Fruit fly (Drosophila melanogaster) whole organism, embryonic: Measurements from ENCODE around the gene CG5188.
A peak's percentile ranks its signal among the peaks of the same experiment; 100 is the strongest.

ENCODE experiments used
- CG10366 ChIP-seq: fragments of 200-800 bp; sonication (Bioruptor generic); IDR thresholded peaks from 2 replicates; pipeline ENCODE4 v1.3.6; 2022; ENCODE audit warnings: missing biosample characterization, missing genetic modification characterization
- CG10462 ChIP-seq: fragments of 200-800 bp; sonication (Bioruptor generic); optimal IDR thresholded peaks from 2 replicates; lab custom pipeline; 2016; ENCODE audit warnings: missing biosample characterization, missing genetic modification characterization
- CG10565 ChIP-seq: fragments of 200-800 bp; sonication (Bioruptor generic); optimal IDR thresholded peaks from 3 replicates; lab custom pipeline; 2016; ENCODE audit warnings: missing biosample characterization, mild to moderate bottlenecking, missing genetic modification characterization
- CG11085 ChIP-seq: fragments of 200-800 bp; sonication (Bioruptor generic); IDR thresholded peaks from 2 replicates; pipeline ENCODE4 v1.3.6; 2022; ENCODE audit warnings: missing biosample characterization, missing genetic modification characterization
- CG13287 ChIP-seq: fragments of 200-800 bp; sonication (Bioruptor generic); IDR thresholded peaks from 2 replicates; pipeline ENCODE4 v1.3.6; 2022; ENCODE audit warnings: missing biosample characterization, missing genetic modification characterization; ENCODE audit not compliant: partially characterized antibody
- CG1602 ChIP-seq: fragments of 200-800 bp; sonication (Bioruptor generic); optimal IDR thresholded peaks from 3 replicates; lab custom pipeline; 2016; ENCODE audit warnings: missing biosample characterization, missing genetic modification characterization
- CG17186 ChIP-seq: fragments of 200-800 bp; sonication (Bioruptor generic); optimal IDR thresholded peaks from 3 replicates; lab custom pipeline; 2017; ENCODE audit warnings: missing biosample characterization, missing genetic modification reagents, missing genetic modification characterization
- CG17328 ChIP-seq: fragments of 200-800 bp; sonication (Bioruptor generic); IDR thresholded peaks from 2 replicates; pipeline ENCODE4 v1.3.6; 2022; ENCODE audit warnings: missing biosample characterization, missing genetic modification characterization
- CG2129 ChIP-seq: fragments of 200-800 bp; sonication (Bioruptor generic); IDR thresholded peaks from 2 replicates; pipeline ENCODE4 v1.3.6; 2022; ENCODE audit warnings: missing biosample characterization, missing genetic modification characterization; ENCODE audit not compliant: partially characterized antibody
- CG3407 ChIP-seq: fragments of 200-800 bp; sonication (Bioruptor generic); optimal IDR thresholded peaks from 2 replicates; lab custom pipeline; 2018; ENCODE audit warnings: missing biosample characterization, mild to moderate bottlenecking, missing genetic modification characterization
- CG4360 ChIP-seq: fragments of 200-800 bp; sonication (Bioruptor generic); IDR thresholded peaks from 2 replicates; pipeline ENCODE4 v1.3.6; 2022; ENCODE audit warnings: missing biosample characterization, missing genetic modification characterization
- CG43689 ChIP-seq: fragments of 200-800 bp; sonication (Bioruptor generic); IDR thresholded peaks from 2 replicates; pipeline ENCODE4 v1.3.6; 2022; ENCODE audit warnings: missing biosample characterization, missing genetic modification characterization
- CG4404 ChIP-seq: fragments of 200-800 bp; sonication (Bioruptor generic); IDR thresholded peaks from 2 replicates; pipeline ENCODE4 v1.3.6; 2022; ENCODE audit warnings: missing biosample characterization, missing genetic modification characterization
- CG4424 ChIP-seq: fragments of 200-800 bp; sonication (Bioruptor generic); optimal IDR thresholded peaks from 3 replicates; lab custom pipeline; 2016; ENCODE audit warnings: missing biosample characterization, missing genetic modification characterization
- CG6254 ChIP-seq: fragments of 200-800 bp; sonication (Bioruptor generic); optimal IDR thresholded peaks from 3 replicates; lab custom pipeline; 2017; ENCODE audit warnings: mild to moderate bottlenecking, missing biosample characterization, missing genetic modification reagents, missing genetic modification characterization
- CG8089 ChIP-seq: fragments of 200-800 bp; sonication (Bioruptor generic); optimal IDR thresholded peaks from 3 replicates; lab custom pipeline; 2016; ENCODE audit warnings: missing biosample characterization, missing genetic modification characterization
- Camta ChIP-seq: fragments of 200-800 bp; sonication (Bioruptor generic); optimal IDR thresholded peaks from 2 replicates; lab custom pipeline; 2016; ENCODE audit warnings: missing biosample characterization, missing genetic modification characterization
- Drgx ChIP-seq: fragments of 200-800 bp; sonication (Bioruptor generic); IDR thresholded peaks from 2 replicates; pipeline ENCODE4 v1.3.6; 2022; ENCODE audit warnings: missing biosample characterization, missing genetic modification characterization
- E2f1 ChIP-seq: fragments of 200-800 bp; sonication (Bioruptor generic); IDR thresholded peaks from 2 replicates; pipeline ENCODE4 v1.3.6; 2022; ENCODE audit warnings: missing biosample characterization, missing genetic modification characterization
- Hand ChIP-seq: fragments of 200-800 bp; sonication (Bioruptor generic); optimal IDR thresholded peaks from 2 replicates; lab custom pipeline; 2017; ENCODE audit warnings: mild to moderate bottlenecking, missing biosample characterization, missing genetic modification reagents, missing genetic modification characterization
- Hr51 ChIP-seq, 2 experiments: fragments of 200-800 bp; sonication (Bioruptor generic); optimal IDR thresholded peaks; 2 replicates in 1 of 2; 3 replicates in 1 of 2; lab custom pipeline; 2016 to 2018; ENCODE audit warnings: missing biosample characterization in 2 of 2, missing genetic modification characterization in 2 of 2, mild to moderate bottlenecking in 1 of 2, moderate library complexity in 1 of 2
- Kr ChIP-seq: fragments of 200-800 bp; sonication (Bioruptor generic); optimal IDR thresholded peaks from 2 replicates; lab custom pipeline; 2017; ENCODE audit warnings: missing biosample characterization, mild to moderate bottlenecking, missing genetic modification characterization
- MTF-1 ChIP-seq: fragments of 200-800 bp; sonication (Bioruptor generic); optimal IDR thresholded peaks from 2 replicates; lab custom pipeline; 2018; ENCODE audit warnings: missing biosample characterization, mild to moderate bottlenecking, missing genetic modification characterization, borderline replicate concordance
- Oaz ChIP-seq: fragments of 200-800 bp; sonication (Bioruptor generic); IDR thresholded peaks from 2 replicates; pipeline ENCODE4 v1.3.6; 2022; ENCODE audit warnings: missing biosample characterization, missing genetic modification characterization
- Optix ChIP-seq: fragments of 200-800 bp; sonication (Bioruptor generic); IDR thresholded peaks from 3 replicates; pipeline ENCODE4 v1.3.6; 2022; ENCODE audit warnings: missing biosample characterization, missing genetic modification characterization
- Sox100B ChIP-seq: fragments of 200-800 bp; sonication (Bioruptor generic); optimal IDR thresholded peaks from 3 replicates; lab custom pipeline; 2018; ENCODE audit warnings: missing biosample characterization, mild to moderate bottlenecking, missing genetic modification characterization
- aop ChIP-seq: fragments of 200-800 bp; sonication (Bioruptor generic); IDR thresholded peaks from 2 replicates; pipeline ENCODE4 v1.3.6; 2022; ENCODE audit warnings: missing biosample characterization, missing genetic modification characterization
- croc ChIP-seq: fragments of 200-800 bp; sonication (Bioruptor generic); conservative IDR thresholded peaks from 3 replicates; pipeline ENCODE4 v1.3.6; 2022; ENCODE audit warnings: missing biosample characterization, missing genetic modification characterization
- crp ChIP-seq, 2 experiments: fragments of 200-800 bp; sonication (Bioruptor generic); optimal IDR thresholded peaks; 2 replicates in 1 of 2; 3 replicates in 1 of 2; lab custom pipeline; 2017; ENCODE audit warnings: missing biosample characterization in 2 of 2, missing genetic modification characterization in 2 of 2, mild to moderate bottlenecking in 1 of 2, moderate library complexity in 1 of 2
- dmrt99B ChIP-seq: fragments of 200-800 bp; sonication (Bioruptor generic); optimal IDR thresholded peaks from 2 replicates; lab custom pipeline; 2018; ENCODE audit warnings: missing biosample characterization, mild to moderate bottlenecking, missing genetic modification characterization, moderate library complexity
- lab ChIP-seq: fragments of 200-800 bp; sonication (Bioruptor generic); optimal IDR thresholded peaks from 3 replicates; lab custom pipeline; 2017; ENCODE audit warnings: missing biosample characterization, missing genetic modification characterization, mild to moderate bottlenecking, moderate library complexity, missing genetic modification reagents
- org-1 ChIP-seq: fragments of 200-800 bp; sonication (Bioruptor generic); optimal IDR thresholded peaks from 2 replicates; lab custom pipeline; 2017; ENCODE audit warnings: missing biosample characterization, missing genetic modification characterization
- psq ChIP-seq: fragments of 200-800 bp; sonication (Bioruptor generic); optimal IDR thresholded peaks from 2 replicates; lab custom pipeline; 2017; ENCODE audit warnings: missing biosample characterization, missing genetic modification characterization
- pzg ChIP-seq: fragments of 200-800 bp; sonication (Bioruptor generic); optimal IDR thresholded peaks from 3 replicates; lab custom pipeline; 2018; ENCODE audit warnings: missing biosample characterization, mild to moderate bottlenecking, missing genetic modification characterization, moderate library complexity
- salm ChIP-seq: fragments of 200-800 bp; sonication (Bioruptor generic); optimal IDR thresholded peaks from 2 replicates; lab custom pipeline; 2018; ENCODE audit warnings: missing biosample characterization, mild to moderate bottlenecking, missing genetic modification characterization
- schlank ChIP-seq: fragments of 200-800 bp; sonication (Bioruptor generic); optimal IDR thresholded peaks from 2 replicates; lab custom pipeline; 2018; ENCODE audit warnings: missing biosample characterization, mild to moderate bottlenecking, missing genetic modification characterization
- shn ChIP-seq: fragments of 200-800 bp; sonication (Bioruptor generic); optimal IDR thresholded peaks from 3 replicates; lab custom pipeline; 2016; ENCODE audit warnings: missing biosample characterization, missing genetic modification characterization
- slbo ChIP-seq: fragments of 200-800 bp; sonication (Bioruptor generic); IDR thresholded peaks from 2 replicates; pipeline ENCODE4 v1.3.6; 2022; ENCODE audit warnings: missing biosample characterization, missing genetic modification characterization
- ssp ChIP-seq: fragments of 200-800 bp; sonication (Bioruptor generic); IDR thresholded peaks from 2 replicates; pipeline ENCODE4 v1.3.6; 2022; ENCODE audit warnings: missing biosample characterization, missing genetic modification characterization
- ttk ChIP-seq: fragments of 200-800 bp; sonication (Bioruptor generic); IDR thresholded peaks from 2 replicates; pipeline ENCODE4 v2.1.2; 2022; ENCODE audit warnings: missing biosample characterization, missing genetic modification characterization
- unpg ChIP-seq: fragments of 200-800 bp; sonication (Bioruptor generic); optimal IDR thresholded peaks from 3 replicates; lab custom pipeline; 2018; ENCODE audit warnings: missing biosample characterization, mild to moderate bottlenecking, missing genetic modification characterization, moderate library complexity
- wdn ChIP-seq: fragments of 200-800 bp; sonication (Bioruptor generic); IDR thresholded peaks from 2 replicates; pipeline ENCODE4 v1.3.6; 2022; ENCODE audit warnings: missing biosample characterization, missing genetic modification characterization
- yki ChIP-seq: fragments of >200 bp; optimal IDR thresholded peaks from 3 replicates; lab custom pipeline; 2018
- z ChIP-seq: fragments of 200-800 bp; sonication (Bioruptor generic); IDR thresholded peaks from 3 replicates; pipeline ENCODE4 v1.3.6; 2022; ENCODE audit warnings: missing biosample characterization, missing genetic modification characterization

Gene CG5188

DNA sequence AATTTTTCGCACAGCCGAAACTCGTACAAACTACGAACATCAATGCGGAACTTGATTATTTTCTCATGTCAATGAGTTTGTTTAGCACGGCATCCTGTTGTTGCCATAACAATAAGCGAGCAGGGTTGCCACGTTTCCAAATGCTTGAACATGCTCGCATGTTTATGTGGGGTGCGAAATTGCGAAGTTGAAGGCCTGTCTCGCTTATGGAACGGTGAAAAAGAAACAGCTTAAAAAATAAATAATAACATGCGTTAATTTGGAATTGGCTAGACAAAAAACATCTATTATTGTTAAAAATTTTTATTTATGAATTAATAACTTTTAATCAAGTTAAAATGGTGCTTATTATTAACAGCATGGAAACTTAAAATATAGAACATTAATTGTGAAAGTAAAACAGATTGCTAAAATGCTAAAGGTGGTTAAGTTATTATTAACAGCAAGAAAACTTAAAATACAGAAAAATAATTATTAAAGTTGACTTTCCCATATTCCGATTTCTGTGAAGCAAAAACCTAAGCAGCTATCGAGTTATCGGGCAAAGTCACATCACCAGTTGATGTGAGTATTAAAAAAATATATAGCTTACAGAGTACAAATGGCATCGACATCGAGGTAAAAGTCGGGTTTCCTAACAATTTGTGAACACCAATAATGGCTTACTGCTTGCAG is 2.3 kb downstream of the CG5188 start, which contains the start of the genes Bug22 and TfIIB (continued):
- TF ChIP-seq schlank (tag; lab: Kevin White, UChicago) = peak; percentile 33
- peak; percentile 39 for TF ChIP-seq Sox100B
- TF ChIP-seq CG10565 (GFP tag; lab: Kevin White, UChicago) = no peak
- no peak for TF ChIP-seq CG4404 (GFP tag; lab: Robert Waterston, UW)
- TF ChIP-seq psq (GFP tag; lab: Kevin White, UChicago) = peak; percentile 39
- no peak for TF ChIP-seq CG17186 (GFP tag; lab: Kevin White, UChicago)
- 0 out of 2 replicates have a peak, but pooled peaks have one; percentile 12 for TF ChIP-seq E2f1 (GFP tag; lab: Robert Waterston, UW)
- peak; percentile 19 for TF ChIP-seq MTF-1
- no peak for TF ChIP-seq Hand (GFP tag; lab: Kevin White, UChicago)
- no peak for TF ChIP-seq CG2129
- TF ChIP-seq dmrt99B (tag; lab: Kevin White, UChicago) = no peak
- TF ChIP-seq CG11085 (GFP tag; lab: Robert Waterston, UW) = 0 out of 2 replicates have a peak, but pooled peaks have one; percentile 44
- no peak for TF ChIP-seq org-1 (GFP tag; lab: Kevin White, UChicago)
- TF ChIP-seq yki = no peak
- peak; percentile 71; the same call in 1 of the 2 replicates for TF ChIP-seq CG17328 (GFP tag; lab: Robert Waterston, UW)
- TF ChIP-seq pzg (GFP tag; lab: Kevin White, UChicago) = peak; percentile 53
- no peak for TF ChIP-seq lab
- no peak for TF ChIP-seq Kr (GFP tag; lab: Kevin White, UChicago)
- peak; percentile 57 for TF ChIP-seq ssp (GFP tag; lab: Robert Waterston, UW)
- peak; percentile 18 for TF ChIP-seq CG3407 (GFP tag; lab: Kevin White, UChicago)
- peak; percentile 53 for TF ChIP-seq Camta (GFP tag; lab: Kevin White, UChicago)
- peak; percentile 40; the same call in 1 of the 2 replicates for TF ChIP-seq CG4360 (GFP tag; lab: Robert Waterston, UW)
- TF ChIP-seq slbo = peak; percentile 86
- TF ChIP-seq CG10366 (GFP tag; lab: Robert Waterston, UW) = peak; percentile 74
- TF ChIP-seq crp (GFP tag; optimal IDR thresholded peaks at IDR 0.05; lab: Kevin White, UChicago) = peak in 1 of 2 experiments; percentile 38
- no peak for TF ChIP-seq croc (GFP tag; lab: Robert Waterston, UW)
- peak; percentile 75 for TF ChIP-seq CG4424 (GFP tag; lab: Kevin White, UChicago)
- no peak for TF ChIP-seq aop (GFP tag; lab: Robert Waterston, UW)
- TF ChIP-seq CG8089 = peak; percentile 27
- TF ChIP-seq ttk (GFP tag; lab: Robert Waterston, UW) = peak; percentile 61
- peak; percentile 37 for TF ChIP-seq CG10462 (GFP tag; lab: Kevin White, UChicago)
- peak; percentile 60; the same call in 1 of the 3 replicates for TF ChIP-seq Optix (GFP tag; lab: Robert Waterston, UW)
- no peak for TF ChIP-seq z (GFP tag; lab: Robert Waterston, UW)
- TF ChIP-seq shn = peak; percentile 71
- TF ChIP-seq Drgx (GFP tag; lab: Robert Waterston, UW) = peak; percentile 51; the same call in 1 of the 2 replicates
- no peak for TF ChIP-seq CG43689 (GFP tag; lab: Robert Waterston, UW)
- TF ChIP-seq salm = peak; percentile 17
- TF ChIP-seq unpg = peak; percentile 59
- TF ChIP-seq CG1602 (GFP tag; lab: Kevin White, UChicago) = peak; percentile 71
- peak; percentile 75 to 76 for TF ChIP-seq Hr51 (GFP tag; optimal IDR thresholded peaks at IDR 0.05; lab: Kevin White, UChicago)
- TF ChIP-seq CG6254 = no peak
- TF ChIP-seq wdn (GFP tag; lab: Robert Waterston, UW) = peak; percentile 39; the same call in 1 of the 2 replicates
- peak; percentile 23; the same call in 1 of the 2 replicates for TF ChIP-seq Oaz (GFP tag; lab: Robert Waterston, UW)
- TF ChIP-seq CG13287 (GFP tag; lab: Robert Waterston, UW) = peak; percentile 47
